Worm (Caenorhabditis elegans) whole organism, L4 larva: ENCODE measurements around the gene F55C12.6.

ENCODE experiments used
- F37D6.2 ChIP-seq: sonication (generic microtip); optimal IDR thresholded peaks from 2 replicates; lab custom pipeline; 2016; ENCODE audit warnings: mild to moderate bottlenecking, missing genetic modification characterization, missing compliant biosample characterization
- F44E2.7 ChIP-seq: fragments of 200-800 bp; sonication (Bioruptor generic); IDR thresholded peaks from 2 replicates; pipeline ENCODE4 v2.1.2; 2022; ENCODE audit warnings: missing genetic modification characterization, missing compliant biosample characterization
- R02D3.7 ChIP-seq: fragments of 150-350 bp; sonication (generic microtip); optimal IDR thresholded peaks from 3 replicates; lab custom pipeline; 2014; ENCODE audit warnings: missing biosample characterization, missing genetic modification characterization
- T20F7.1 ChIP-seq: fragments of 200-800 bp; sonication (Bioruptor generic); optimal IDR thresholded peaks from 2 replicates; lab custom pipeline; 2018; ENCODE audit warnings: mild to moderate bottlenecking, missing genetic modification characterization, missing compliant biosample characterization
- ZK546.5 ChIP-seq, 2 experiments: sonication (generic microtip); optimal IDR thresholded peaks; 2 replicates each; lab custom pipeline; 2017; ENCODE audit warnings: missing biosample characterization in 2 of 2, missing genetic modification characterization in 2 of 2
- aha-1 ChIP-seq: fragments of 150-350 bp; peaks from one replicate; lab custom pipeline; 2014; ENCODE audit warnings: missing biosample characterization, missing genetic modification characterization
- ceh-62 ChIP-seq: sonication (generic microtip); optimal IDR thresholded peaks from 2 replicates; lab custom pipeline; 2017; ENCODE audit warnings: missing biosample characterization, missing genetic modification characterization
- ces-1 ChIP-seq: fragments of 150-350 bp; sonication (generic microtip); optimal IDR thresholded peaks from 4 replicates; lab custom pipeline; 2014; ENCODE audit warnings: missing biosample characterization, missing genetic modification reagents, missing genetic modification characterization
- daf-12 ChIP-seq: fragments of 150-350 bp; optimal IDR thresholded peaks from 2 replicates; lab custom pipeline; 2014; ENCODE audit warnings: missing biosample characterization, missing genetic modification reagents, missing genetic modification characterization
- daf-16 ChIP-seq, 3 experiments: sonication (generic microtip); optimal IDR thresholded peaks; 2 replicates each; lab custom pipeline; 2016 to 2017; ENCODE audit warnings: missing genetic modification characterization in 3 of 3, missing genetic modification reagents in 3 of 3, mild to moderate bottlenecking in 2 of 3, missing compliant biosample characterization in 2 of 3, missing biosample characterization in 1 of 3, moderate library complexity in 1 of 3
- dmd-8 ChIP-seq: fragments of 200-800 bp; sonication (Bioruptor generic); IDR thresholded peaks from 2 replicates; pipeline ENCODE4 v1.3.6; 2022; ENCODE audit warnings: missing genetic modification characterization, missing compliant biosample characterization
- dpl-1 ChIP-seq: fragments of 150-350 bp; optimal IDR thresholded peaks from 2 replicates; lab custom pipeline; 2014; ENCODE audit warnings: missing biosample characterization, missing genetic modification reagents, missing genetic modification characterization
- dve-1 ChIP-seq: sonication (generic microtip); optimal IDR thresholded peaks from 2 replicates; lab custom pipeline; 2017; ENCODE audit warnings: antibody characterized with exemption, mild to moderate bottlenecking, missing genetic modification characterization, missing compliant biosample characterization; ENCODE audit not compliant: insufficient read depth
- gei-8 ChIP-seq: fragments of 200-800 bp; sonication (Bioruptor generic); optimal IDR thresholded peaks from 2 replicates; lab custom pipeline; 2018; ENCODE audit warnings: mild to moderate bottlenecking, missing genetic modification characterization, missing compliant biosample characterization
- hif-1 ChIP-seq, 2 experiments: sonication (generic microtip); optimal IDR thresholded peaks; 2 replicates each; lab custom pipeline; 2016 to 2017; ENCODE audit warnings: missing compliant biosample characterization in 2 of 2, missing genetic modification characterization in 2 of 2, missing genetic modification reagents in 2 of 2, missing genotype in 2 of 2, mild to moderate bottlenecking in 1 of 2
- hlh-30 ChIP-seq: sonication (generic microtip); optimal IDR thresholded peaks from 2 replicates; lab custom pipeline; 2017; ENCODE audit warnings: antibody characterized with exemption, mild to moderate bottlenecking, missing genetic modification characterization, missing compliant biosample characterization; ENCODE audit not compliant: insufficient read depth
- jun-1 ChIP-seq: fragments of 150-350 bp; optimal IDR thresholded peaks from 2 replicates; lab custom pipeline; 2014; ENCODE audit warnings: missing biosample characterization, missing genetic modification reagents, missing genetic modification characterization
- lin-1 ChIP-seq: fragments of 200-800 bp; sonication (Bioruptor generic); IDR thresholded peaks from 2 replicates; pipeline ENCODE4 v1.3.6; 2022; ENCODE audit warnings: missing genetic modification reagents, missing genetic modification characterization, missing compliant biosample characterization
- lin-15B ChIP-seq: fragments of 150-350 bp; sonication (generic microtip); optimal IDR thresholded peaks from 3 replicates; lab custom pipeline; 2014; ENCODE audit warnings: missing biosample characterization, missing genetic modification characterization
- lsy-2 ChIP-seq, 2 experiments: fragments of 150-350 bp in 1 of 2; sonication (generic microtip) in 1 of 2; optimal IDR thresholded peaks; 2 replicates each; lab custom pipeline; 2014 to 2017; ENCODE audit warnings: missing biosample characterization in 2 of 2, missing genetic modification characterization in 2 of 2
- madf-9 ChIP-seq: fragments of 200-800 bp; sonication (Bioruptor generic); conservative IDR thresholded peaks from 2 replicates; pipeline ENCODE4 v1.3.6; 2022; ENCODE audit warnings: missing genetic modification reagents, missing genetic modification characterization, missing compliant biosample characterization
- mdl-1 ChIP-seq, 2 experiments: fragments of 150-350 bp in 1 of 2; sonication (generic microtip) in 1 of 2; optimal IDR thresholded peaks; 2 replicates each; lab custom pipeline; 2014 to 2017; ENCODE audit warnings: missing biosample characterization in 2 of 2, missing genetic modification characterization in 2 of 2
- mep-1 ChIP-seq: fragments of 150-350 bp; sonication (generic microtip); optimal IDR thresholded peaks from 3 replicates; lab custom pipeline; 2014; ENCODE audit warnings: missing biosample characterization, missing genetic modification characterization
- mes-2 ChIP-seq: sonication (generic microtip); optimal IDR thresholded peaks from 2 replicates; lab custom pipeline; 2016; ENCODE audit warnings: missing genotype, mild to moderate bottlenecking, missing genetic modification characterization, missing compliant biosample characterization; ENCODE audit not compliant: poor library complexity, severe bottlenecking
- nhr-11 ChIP-seq: fragments of 150-350 bp; optimal IDR thresholded peaks from 2 replicates; lab custom pipeline; 2014; ENCODE audit warnings: missing biosample characterization, missing genetic modification characterization
- nhr-237 ChIP-seq: sonication (generic microtip); optimal IDR thresholded peaks from 2 replicates; lab custom pipeline; 2017; ENCODE audit warnings: missing biosample characterization, missing genetic modification characterization
- nhr-42 ChIP-seq: fragments of 200-800 bp; sonication (Bioruptor generic); IDR thresholded peaks from 2 replicates; pipeline ENCODE4 v1.3.6; 2022; ENCODE audit warnings: missing genetic modification characterization, missing compliant biosample characterization
- nhr-6 ChIP-seq: fragments of 150-350 bp; optimal IDR thresholded peaks from 2 replicates; lab custom pipeline; 2014; ENCODE audit warnings: missing biosample characterization, missing genetic modification characterization
- pha-4 ChIP-seq, 2 experiments: fragments of 150-350 bp in 1 of 2; fragments of 200-800 bp in 1 of 2; sonication (Bioruptor generic) in 1 of 2; IDR thresholded peaks in 1 of 2; optimal IDR thresholded peaks in 1 of 2; 2 replicates each; pipeline versions ENCODE4 v1.3.6 to Lab custom; 2014 to 2022; ENCODE audit warnings: missing genetic modification characterization in 2 of 2, missing genetic modification reagents in 2 of 2, missing biosample characterization in 1 of 2, missing compliant biosample characterization in 1 of 2
- saeg-2 ChIP-seq: fragments of 200-800 bp; sonication (Bioruptor generic); IDR thresholded peaks from 2 replicates; pipeline ENCODE4 v1.3.6; 2022; ENCODE audit warnings: missing genetic modification reagents, missing genetic modification characterization, missing compliant biosample characterization
- unc-130 ChIP-seq: sonication (generic microtip); optimal IDR thresholded peaks from 2 replicates; lab custom pipeline; 2016; ENCODE audit warnings: missing genetic modification reagents, missing genetic modification characterization, missing compliant biosample characterization
- unc-39 ChIP-seq: sonication (generic microtip); optimal IDR thresholded peaks from 2 replicates; lab custom pipeline; 2017; ENCODE audit warnings: missing biosample characterization, missing genetic modification characterization
- unc-62 ChIP-seq, 3 experiments: fragments of 150-350 bp in 1 of 3; sonication (generic microtip); optimal IDR thresholded peaks in 2 of 3; peaks in 1 of 3; 1 replicate in 1 of 3; 2 replicates in 2 of 3; lab custom pipeline; 2014 to 2017; ENCODE audit warnings: missing biosample characterization in 3 of 3, missing genetic modification characterization in 3 of 3, missing genetic modification reagents in 3 of 3, missing genotype in 1 of 3

Gene F55C12.6

ce11 chrII:5841053-5841547, 34.9 kb downstream of the F55C12.6 start, which contains the start of gene lec-5:
Gene lec-5, minus strand, starts transcription at chrII:5841103.
- peak in 1 of 2 experiments; percentile 94 for TF ChIP-seq daf-16 (GFP tag; optimal IDR thresholded peaks at IDR 0.05; lab: Kevin White, UChicago)
- no peak for TF ChIP-seq daf-16 (tag; optimal IDR thresholded peaks at IDR 0.05; lab: Kevin White, UChicago)
- peak; percentile 34 for TF ChIP-seq nhr-11 (tag; lab: Kevin White, UChicago)
- TF ChIP-seq unc-39: no peak

- TF ChIP-seq lsy-2 (tag; optimal IDR thresholded peaks at IDR 0.05; lab: Kevin White, UChicago): peak in 1 of 2 experiments; percentile 54
- peak; percentile 12 for TF ChIP-seq dpl-1 (GFP tag; lab: Kevin White, UChicago)
- peak; percentile 57 for TF ChIP-seq mes-2 (tag; lab: Kevin White, UChicago)
- TF ChIP-seq F37D6.2 (tag; lab: Kevin White, UChicago): no peak
- TF ChIP-seq daf-16 (GFP tag; optimal IDR thresholded peaks at IDR 0.05; lab: Kevin White, UChicago): no peak
- TF ChIP-seq daf-16 (tag; optimal IDR thresholded peaks at IDR 0.05; lab: Kevin White, UChicago): peak; percentile 24
- peak; percentile 88 for TF ChIP-seq R02D3.7 (tag; lab: Kevin White, UChicago)
Observed at ce11 chrII:5839227-5839626, 36.7 kb downstream of the F55C12.6 start, which contains the start of gene ZK1248.19. Gene ZK1248.19, minus strand, starts transcription at chrII:5839414.

- TF ChIP-seq unc-62 (GFP tag; optimal IDR thresholded peaks at IDR 0.05 in 1 of 2; lab: Kevin White, UChicago): peak in 1 of 2 experiments; percentile 86
- TF ChIP-seq unc-62 (tag; optimal IDR thresholded peaks at IDR 0.05; lab: Kevin White, UChicago): no peak
- no peak for TF ChIP-seq F44E2.7 (GFP tag; lab: Robert Waterston, UW)
Observed at ce11 chrII:5838453-5838852, 37.5 kb downstream of the F55C12.6 start, which contains the start of gene ZK1248.15. Gene ZK1248.15, minus strand, starts transcription at chrII:5838553.

DNA sequence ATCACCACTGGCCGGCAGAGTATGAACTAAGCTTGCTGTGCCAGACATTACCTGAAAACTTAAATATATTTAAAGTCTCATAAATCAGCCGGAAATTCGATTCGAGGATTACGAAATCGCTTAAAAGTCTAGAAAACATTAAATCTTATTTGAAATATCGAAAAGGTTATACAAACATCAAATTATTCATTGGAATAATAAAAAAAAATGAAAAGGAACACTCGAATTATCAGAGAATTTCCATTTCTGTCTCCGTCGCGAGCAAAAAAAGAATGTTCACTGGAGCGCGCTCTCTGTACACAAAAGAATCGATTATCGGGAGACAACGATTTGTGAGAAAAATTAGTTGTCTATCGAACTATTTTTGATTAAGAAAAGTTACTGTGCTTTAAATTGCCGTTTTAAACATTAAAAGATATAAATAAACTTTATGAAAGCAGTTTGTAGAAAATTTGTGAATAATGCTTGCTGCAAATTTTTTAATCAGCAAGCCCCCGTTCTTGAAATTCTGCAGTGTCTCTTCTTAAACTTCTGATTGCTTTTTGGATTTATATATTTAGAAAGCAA, 39.7 kb downstream of the F55C12.6 start, which contains the start of gene fzo-1:
TSS of gene fzo-1 (minus strand) at position 51 of the 567 bp plus-strand sequence.
- peak; percentile 57 for TF ChIP-seq nhr-6
- peak in 1 of 2 experiments; percentile 48 for TF ChIP-seq lsy-2 (tag; optimal IDR thresholded peaks at IDR 0.05; lab: Kevin White, UChicago)
- no peak for TF ChIP-seq ceh-62 (tag; lab: Kevin White, UChicago)
- TF ChIP-seq ces-1 (GFP tag; lab: Kevin White, UChicago): no peak
- TF ChIP-seq saeg-2 (GFP tag; lab: Robert Waterston, UW): no peak
- TF ChIP-seq aha-1: peak; percentile 22
- peak; percentile 41 for TF ChIP-seq unc-130 (GFP tag; lab: Kevin White, UChicago)
- TF ChIP-seq nhr-42 (GFP tag; lab: Robert Waterston, UW): no peak
- peak in 1 of 2 experiments; percentile 77 for TF ChIP-seq hif-1 (tag; optimal IDR thresholded peaks at IDR 0.05; lab: Kevin White, UChicago)
- peak; percentile 8 for TF ChIP-seq dve-1
- no peak for TF ChIP-seq mdl-1 (tag; optimal IDR thresholded peaks at IDR 0.05; lab: Kevin White, UChicago)
- TF ChIP-seq T20F7.1: peak; percentile 64
- no peak for TF ChIP-seq gei-8 (GFP tag; lab: Kevin White, UChicago)
- peak; percentile 25; the same call in 1 of the 2 replicates for TF ChIP-seq pha-4 (GFP tag; IDR thresholded peaks at IDR 0.05; lab: Robert Waterston, UW)
- no peak for TF ChIP-seq pha-4 (tag; optimal IDR thresholded peaks at IDR 0.05; lab: Kevin White, UChicago)
- TF ChIP-seq lin-15B (tag; lab: Kevin White, UChicago): no peak
- TF ChIP-seq mep-1 (tag; lab: Kevin White, UChicago): peak; percentile 19
- peak; percentile 62 for TF ChIP-seq mes-2 (tag; lab: Kevin White, UChicago)
- TF ChIP-seq dpl-1 (GFP tag; lab: Kevin White, UChicago): peak; percentile 16
- TF ChIP-seq madf-9 (GFP tag; lab: Robert Waterston, UW): no peak
- TF ChIP-seq jun-1 (tag; lab: Kevin White, UChicago): no peak
- TF ChIP-seq hlh-30 (tag; lab: Kevin White, UChicago): peak; percentile 36

ce11 chrII:5835146-5835545, 40.8 kb downstream of the F55C12.6 start:
- TF ChIP-seq dmd-8 (no peak), aha-1 (peak; percentile 93), nhr-237 (tag; lab: Kevin White, UChicago) (no peak), lin-1 (GFP tag; lab: Robert Waterston, UW) (no peak), ZK546.5 (tag; optimal IDR thresholded peaks at IDR 0.05; lab: Kevin White, UChicago) (no peak), mep-1 (tag; lab: Kevin White, UChicago) (no peak), gei-8 (GFP tag; lab: Kevin White, UChicago) (no peak), daf-12 (no peak), nhr-6 (no peak)
